Worm (Caenorhabditis elegans): ENCODE measurements around the gene Y41D4B.15.
A peak's percentile ranks its signal among the peaks of the same experiment; 100 is the strongest.

The Y41D4B.15 gene

DNA sequence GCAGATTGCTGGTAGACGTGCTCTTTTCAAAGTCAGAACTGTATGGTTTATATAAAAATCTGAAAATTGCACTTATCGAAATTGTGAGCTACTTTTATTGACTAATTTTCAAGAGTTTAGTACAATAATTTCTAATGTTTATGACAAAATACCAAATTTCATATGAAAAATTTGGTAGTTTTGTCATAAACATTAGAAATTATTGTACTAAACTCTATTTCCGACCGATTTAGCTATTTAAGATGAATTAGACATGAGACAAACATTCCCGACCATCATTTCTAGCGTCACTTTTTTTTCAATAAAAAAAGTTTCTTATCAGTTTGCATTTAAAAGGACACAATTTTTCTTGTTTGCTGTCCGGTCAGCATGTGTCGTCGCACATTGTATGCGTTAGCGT is 13.3 kb upstream of the Y41D4B.15 start, which contains the start of gene tag-244:
TSS of gene tag-244 (plus strand) at position 301 of the 400 bp plus-strand sequence.
- TF ChIP-seq elt-2 (tag; optimal IDR thresholded peaks at IDR 0.05) (peak; percentile 19), ztf-11 (tag; optimal IDR thresholded peaks at IDR 0.05) (no peak), nhr-11 (tag; optimal IDR thresholded peaks at IDR 0.05) (no peak)

DNA sequence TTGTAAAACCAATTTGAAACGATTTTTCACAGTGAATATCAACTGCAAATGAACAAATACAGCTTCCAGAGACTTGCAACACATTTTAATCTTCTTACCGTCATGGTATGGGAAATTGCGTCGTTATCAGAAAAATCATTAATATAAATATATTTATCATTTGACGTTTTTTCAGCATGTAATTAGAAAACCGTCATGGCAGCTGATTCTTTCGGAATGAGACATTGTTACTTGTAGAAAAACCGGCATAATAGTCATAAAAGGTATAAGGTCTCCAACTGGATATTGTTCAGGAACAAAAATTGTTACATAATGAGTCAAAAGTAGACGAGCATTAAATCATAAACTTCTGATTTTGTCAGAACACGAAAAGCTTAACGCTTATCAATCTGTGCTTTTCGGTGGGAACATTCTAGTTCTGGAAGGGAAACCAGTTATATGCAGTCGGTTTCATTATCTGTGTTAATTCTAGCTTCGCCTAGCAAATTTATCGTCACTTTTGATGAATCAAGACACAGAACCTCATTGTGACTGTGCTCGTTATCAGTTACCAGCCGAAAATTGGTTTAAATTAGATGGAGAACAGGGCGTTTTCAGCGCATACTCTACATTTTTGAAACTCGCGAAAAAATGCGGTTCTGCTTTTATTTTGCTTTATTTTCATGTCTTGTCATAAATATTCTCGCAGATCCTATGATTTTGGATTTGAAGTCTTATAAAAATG is 10.5 kb upstream of the Y41D4B.15 start, which contains the start of gene C34H4.2:
TSS of gene C34H4.2 (plus strand) at position 558 of the 724 bp plus-strand sequence.
- TF ChIP-seq eor-1 (tag; optimal IDR thresholded peaks at IDR 0.05) (no peak), daf-12 (tag; optimal IDR thresholded peaks at IDR 0.05) (no peak), sea-2 (GFP tag; optimal IDR thresholded peaks at IDR 0.05) (no peak), elt-3 (tag; optimal IDR thresholded peaks at IDR 0.05) (no peak), snpc-4 (tag; optimal IDR thresholded peaks at IDR 0.05) (no peak), lsy-12 (tag; optimal IDR thresholded peaks at IDR 0.05) (no peak), pqm-1 (tag; optimal IDR thresholded peaks at IDR 0.05) (peak; percentile 53), R02D3.7 (tag; optimal IDR thresholded peaks at IDR 0.05) (no peak), elt-1 (tag; optimal IDR thresholded peaks at IDR 0.05) (no peak), ztf-4 (tag; optimal IDR thresholded peaks at IDR 0.05) (no peak), aly-2 (tag; optimal IDR thresholded peaks at IDR 0.05) (no peak), nhr-23 (tag; optimal IDR thresholded peaks at IDR 0.05) (no peak), nhr-11 (tag; optimal IDR thresholded peaks at IDR 0.05) (no peak), elt-2 (tag; optimal IDR thresholded peaks at IDR 0.05) (peak; percentile 62), pha-4 (tag; optimal IDR thresholded peaks at IDR 0.05) (no peak)

DNA sequence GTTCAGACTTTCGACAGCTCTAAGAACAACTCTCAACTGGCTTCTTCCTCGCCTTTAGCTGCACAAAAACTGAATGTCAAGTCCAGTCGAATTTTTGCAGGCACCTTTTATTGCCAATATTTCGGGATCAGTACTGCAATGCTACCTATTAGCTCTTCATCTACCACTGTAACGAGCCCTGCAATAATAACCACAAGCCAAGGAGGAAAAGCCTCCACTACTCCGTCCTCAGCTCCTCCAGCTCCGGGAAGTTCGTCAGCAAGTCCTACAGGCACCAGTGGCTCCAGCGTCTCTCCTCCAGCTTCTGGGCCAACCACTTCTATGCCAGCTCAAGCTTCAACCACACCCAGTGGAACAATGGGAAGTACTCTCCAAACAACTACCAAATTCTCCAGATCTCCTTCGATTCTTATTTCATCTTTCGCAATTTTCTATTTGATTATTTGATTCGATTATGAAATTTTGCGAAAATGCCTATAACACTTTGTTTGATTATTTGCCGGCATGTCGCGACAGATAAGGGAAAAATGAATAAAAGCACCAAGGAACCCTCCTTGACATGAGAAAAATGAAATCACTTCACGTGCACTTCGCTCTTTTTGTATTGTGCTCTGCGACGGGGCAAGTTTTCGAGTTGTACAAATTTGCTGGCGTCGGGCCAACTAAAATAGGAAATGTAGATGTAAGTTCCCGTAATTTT is 8.7 kb upstream of the Y41D4B.15 start, which contains the start of gene C34H4.1:
TSS of gene C34H4.1 (plus strand) at position 559 of the 700 bp plus-strand sequence.
- TF ChIP-seq pha-4 (tag; optimal IDR thresholded peaks at IDR 0.05) (no peak), pqm-1 (tag; optimal IDR thresholded peaks at IDR 0.05) (peak; percentile 46), elt-2 (tag; optimal IDR thresholded peaks at IDR 0.05) (peak; percentile 56)

ce11 chrIV:1559931-1560330 is 4.0 kb upstream of the Y41D4B.15 start, which contains the start of gene Y41D4B.17:
Gene Y41D4B.17 (plus strand): TSS chrIV:1560104.
- TF ChIP-seq pha-4 (tag; optimal IDR thresholded peaks at IDR 0.05) = peak; percentile 39
- TF ChIP-seq nhr-77 (tag; optimal IDR thresholded peaks at IDR 0.05) = no peak
- TF ChIP-seq ztf-11 (tag; optimal IDR thresholded peaks at IDR 0.05) = no peak
- TF ChIP-seq pqm-1 (tag; optimal IDR thresholded peaks at IDR 0.05) = peak; percentile 28
- no peak for TF ChIP-seq egl-5 (tag; optimal IDR thresholded peaks at IDR 0.05)
- TF ChIP-seq ceh-16 (tag; optimal IDR thresholded peaks at IDR 0.05) = no peak
- no peak for TF ChIP-seq unc-39 (tag; optimal IDR thresholded peaks at IDR 0.05)
- no peak for TF ChIP-seq mml-1 (tag; optimal IDR thresholded peaks at IDR 0.05)
- TF ChIP-seq hmg-11 (tag; optimal IDR thresholded peaks at IDR 0.05) = no peak
- TF ChIP-seq elt-2 (tag; optimal IDR thresholded peaks at IDR 0.05) = peak; percentile 68

DNA sequence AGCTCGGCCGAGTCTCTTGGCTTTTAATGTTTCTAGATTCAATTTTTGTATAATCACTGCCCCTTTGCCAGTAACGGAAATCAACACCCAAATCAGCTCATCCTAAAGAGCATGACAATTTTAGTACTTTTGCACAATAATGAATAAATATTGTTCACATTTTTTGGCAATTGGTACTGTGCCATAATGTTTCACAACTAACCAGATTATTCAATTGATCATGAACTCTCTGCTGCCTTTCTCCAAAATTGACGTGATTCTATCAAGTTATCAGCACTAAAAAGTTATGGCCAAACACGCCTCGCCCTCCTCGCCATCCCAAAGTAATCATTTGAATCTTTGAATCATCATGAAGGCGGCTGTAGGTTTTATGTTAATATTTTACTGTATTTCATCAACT is 2.0 kb upstream of the Y41D4B.15 start, which contains the start of gene hpo-6:
TSS of gene hpo-6 (plus strand) at position 301 of the 400 bp plus-strand sequence.
- TF ChIP-seq unc-62 (GFP tag; optimal IDR thresholded peaks at IDR 0.05) = no peak
- no peak for TF ChIP-seq ceh-28 (tag; optimal IDR thresholded peaks at IDR 0.05)
- TF ChIP-seq fos-1 (tag; optimal IDR thresholded peaks at IDR 0.05) = no peak
- no peak for TF ChIP-seq fkh-10 (GFP tag; optimal IDR thresholded peaks at IDR 0.05)
- TF ChIP-seq elt-2 (tag; optimal IDR thresholded peaks at IDR 0.05) = peak; percentile 20
- no peak for TF ChIP-seq sea-2 (GFP tag; optimal IDR thresholded peaks at IDR 0.05)
- peak; percentile 2 for TF ChIP-seq pqm-1 (tag; optimal IDR thresholded peaks at IDR 0.05)

DNA sequence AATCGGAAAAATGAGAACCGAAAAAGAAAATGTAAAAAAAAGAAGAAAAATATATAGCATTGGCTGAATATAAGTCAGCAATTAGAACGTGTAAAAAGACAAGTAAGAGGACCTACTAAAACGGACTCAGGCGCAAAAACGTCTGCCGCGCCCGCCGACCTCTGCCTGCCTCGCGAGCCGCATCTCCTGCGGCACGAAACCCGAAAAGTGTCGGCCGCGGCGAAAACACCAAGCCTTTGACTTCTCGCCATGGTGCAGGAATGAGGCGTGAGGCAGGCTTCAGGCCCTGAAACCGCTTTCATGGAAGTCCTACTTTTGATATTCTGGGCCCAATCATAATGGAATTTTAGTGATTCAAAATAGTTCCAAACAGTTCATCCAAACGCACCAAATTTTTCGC is 1.8 kb downstream of the Y41D4B.15 start:
- TF ChIP-seq sea-2 (GFP tag; optimal IDR thresholded peaks at IDR 0.05) = no peak
- no peak for TF ChIP-seq ztf-11 (tag; optimal IDR thresholded peaks at IDR 0.05)
- TF ChIP-seq unc-39 (tag; optimal IDR thresholded peaks at IDR 0.05) = no peak
- no peak for TF ChIP-seq fos-1 (tag; optimal IDR thresholded peaks at IDR 0.05)
- TF ChIP-seq nhr-43 (tag; optimal IDR thresholded peaks at IDR 0.05; ENCODE audit: poor library complexity, severe bottlenecking) = no peak
- no peak for TF ChIP-seq ZK546.5 (tag; optimal IDR thresholded peaks at IDR 0.05)
- TF ChIP-seq ztf-4 (tag; optimal IDR thresholded peaks at IDR 0.05) = no peak
- no peak for TF ChIP-seq ceh-16 (tag; optimal IDR thresholded peaks at IDR 0.05)
- TF ChIP-seq fkh-10 (GFP tag; optimal IDR thresholded peaks at IDR 0.05) = no peak
